Fruit fly (Drosophila melanogaster): ENCODE data around the gene thoc7.

DNA sequence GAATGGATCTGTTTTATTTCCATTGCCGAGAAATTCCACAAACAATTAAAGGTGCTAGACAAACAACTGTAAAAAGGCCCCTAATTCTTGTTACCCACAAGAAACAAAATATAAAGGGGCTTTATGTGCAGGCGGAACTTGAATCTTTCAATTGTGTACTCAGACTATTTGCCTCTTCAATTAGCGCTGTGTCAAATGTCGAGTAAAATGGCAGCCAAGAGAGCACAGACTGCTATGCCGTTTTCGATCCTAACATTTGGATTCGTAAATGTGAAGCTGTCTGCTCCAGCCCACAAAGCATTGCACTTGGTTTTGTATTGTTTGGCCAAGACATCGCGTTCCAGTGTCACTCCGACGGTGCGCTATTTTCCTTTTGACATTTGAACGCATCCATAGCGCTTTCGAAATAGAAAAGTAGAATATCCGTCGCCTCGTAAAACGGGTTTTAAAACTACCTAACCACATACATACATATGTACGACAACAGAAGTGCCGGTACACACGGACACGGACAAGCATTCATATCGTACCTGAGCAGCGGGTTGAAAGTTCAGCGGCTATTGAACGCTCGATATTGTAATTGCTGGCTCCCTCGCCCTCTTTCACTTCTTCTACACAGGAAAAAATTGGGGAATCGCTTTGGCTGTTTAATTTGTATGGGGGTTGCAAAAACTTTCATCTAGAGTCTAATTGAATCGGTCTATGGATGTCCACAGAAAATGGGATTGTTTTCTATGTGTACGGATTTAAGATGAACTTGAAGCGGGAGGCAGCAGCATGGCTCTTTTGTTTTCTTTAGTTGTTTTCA is 46.3 kb downstream of the thoc7 start:
- TF ChIP-seq CG7045 (GFP tag; optimal IDR thresholded peaks at IDR 0.05) = no peak
- no peak for TF ChIP-seq cnc (optimal IDR thresholded peaks at IDR 0.05)
- TF ChIP-seq CG7101 (tag; optimal IDR thresholded peaks at IDR 0.05) = peak; percentile 11
- TF ChIP-seq Crg-1 (GFP tag; optimal IDR thresholded peaks at IDR 0.05) = no peak
- no peak for TF ChIP-seq tj (GFP tag; optimal IDR thresholded peaks at IDR 0.05)
- no peak for TF ChIP-seq CG5204 (GFP tag; optimal IDR thresholded peaks at IDR 0.05)
- no peak for TF ChIP-seq kay (GFP tag; ENCODE audit: borderline replicate concordance)
- TF ChIP-seq Mnt (GFP tag; optimal IDR thresholded peaks at IDR 0.05) = no peak
- TF ChIP-seq cic (GFP tag; optimal IDR thresholded peaks at IDR 0.05) = no peak
- peak; percentile 17 for TF ChIP-seq CG12768 (GFP tag; optimal IDR thresholded peaks at IDR 0.05)
- no peak for TF ChIP-seq ovo (GFP tag; optimal IDR thresholded peaks at IDR 0.05)
- no peak for TF ChIP-seq Clk (GFP tag; optimal IDR thresholded peaks at IDR 0.05)
- TF ChIP-seq bab1 (GFP tag; optimal IDR thresholded peaks at IDR 0.05) = no peak
